Fruit fly (Drosophila melanogaster) whole organism, prepupa: ENCODE measurements around the gene CG32638.

Source experiments
- CG31627 ChIP-seq: fragments of 200-800 bp; sonication (Bioruptor generic); optimal IDR thresholded peaks from 3 replicates; lab custom pipeline; 2016; ENCODE audit warnings: missing biosample characterization, missing genetic modification characterization
- Ets21C ChIP-seq: fragments of 200-800 bp; sonication (Bioruptor generic); optimal IDR thresholded peaks from 3 replicates; lab custom pipeline; 2016; ENCODE audit warnings: missing biosample characterization, missing genetic modification characterization
- Met ChIP-seq: fragments of 200-800 bp; sonication (Bioruptor generic); optimal IDR thresholded peaks from 3 replicates; lab custom pipeline; 2016; ENCODE audit warnings: missing biosample characterization, missing genetic modification characterization
- Smox ChIP-seq: fragments of 200-800 bp; sonication (Bioruptor generic); optimal IDR thresholded peaks from 3 replicates; lab custom pipeline; 2016; ENCODE audit warnings: missing biosample characterization, missing genetic modification characterization
- acj6 ChIP-seq: fragments of 200-800 bp; sonication (Bioruptor generic); optimal IDR thresholded peaks from 3 replicates; lab custom pipeline; 2016; ENCODE audit warnings: missing biosample characterization, missing genetic modification characterization
- spab ChIP-seq: fragments of 200-800 bp; sonication (Bioruptor generic); optimal IDR thresholded peaks from 2 replicates; lab custom pipeline; 2017; ENCODE audit warnings: missing biosample characterization, mild to moderate bottlenecking, missing genetic modification characterization, missing genetic modification reagents

dm6 chrX:13101817-13102216 lies 26.8 kb downstream of the CG32638 start:
- no peak for TF ChIP-seq Ets21C
- TF ChIP-seq Met (GFP tag; lab: Kevin White, UChicago) = no peak
- no peak for TF ChIP-seq Smox (GFP tag; lab: Kevin White, UChicago)
- TF ChIP-seq spab (GFP tag; lab: Kevin White, UChicago) = no peak
- TF ChIP-seq acj6 (GFP tag; lab: Kevin White, UChicago) = no peak
- TF ChIP-seq CG31627 (GFP tag; lab: Kevin White, UChicago) = no peak
